Fruit fly (Drosophila melanogaster) whole organism, embryonic: ENCODE measurements around the gene CG42764.

Experiments used
- CG10147 ChIP-seq: fragments of 200-800 bp; sonication (Bioruptor generic); optimal IDR thresholded peaks from 2 replicates; lab custom pipeline; 2019; ENCODE audit warnings: missing biosample characterization, mild to moderate bottlenecking, missing genetic modification characterization, moderate library complexity
- CG11560 ChIP-seq: fragments of 200-800 bp; sonication (Bioruptor generic); IDR thresholded peaks from 3 replicates; pipeline ENCODE4 v1.3.6; 2022; ENCODE audit warnings: missing biosample characterization, missing genetic modification characterization
- CG12391 ChIP-seq: fragments of 200-800 bp; sonication (Bioruptor generic); optimal IDR thresholded peaks from 3 replicates; lab custom pipeline; 2018; ENCODE audit warnings: missing biosample characterization, mild to moderate bottlenecking, missing genetic modification characterization, moderate library complexity
- CG13424 ChIP-seq: fragments of 200-800 bp; sonication (Bioruptor generic); optimal IDR thresholded peaks from 2 replicates; lab custom pipeline; 2019; ENCODE audit warnings: missing biosample characterization, mild to moderate bottlenecking, missing genetic modification characterization, moderate library complexity
- CG13775 ChIP-seq: fragments of 200-800 bp; sonication (Bioruptor generic); optimal IDR thresholded peaks from 3 replicates; lab custom pipeline; 2017; ENCODE audit warnings: missing biosample characterization, mild to moderate bottlenecking, missing genetic modification characterization
- CG13894 ChIP-seq: fragments of 200-800 bp; sonication (Bioruptor generic); optimal IDR thresholded peaks from 3 replicates; lab custom pipeline; 2018; ENCODE audit warnings: missing biosample characterization, mild to moderate bottlenecking, missing genetic modification characterization, moderate library complexity
- CG14014 ChIP-seq: fragments of 200-800 bp; sonication (Bioruptor generic); IDR thresholded peaks from 2 replicates; pipeline ENCODE4 v1.3.6; 2022; ENCODE audit warnings: missing biosample characterization, missing genetic modification characterization
- CG14667 ChIP-seq: fragments of 200-800 bp; sonication (Bioruptor generic); IDR thresholded peaks from 2 replicates; pipeline ENCODE4 v1.3.6; 2022; ENCODE audit warnings: missing biosample characterization, missing genetic modification characterization
- CG14710 ChIP-seq: fragments of 200-800 bp; sonication (Bioruptor generic); optimal IDR thresholded peaks from 3 replicates; lab custom pipeline; 2019; ENCODE audit warnings: missing biosample characterization, mild to moderate bottlenecking, missing genetic modification characterization, moderate library complexity
- CG15514 ChIP-seq: fragments of 200-800 bp; sonication (Bioruptor generic); optimal IDR thresholded peaks from 3 replicates; lab custom pipeline; 2017; ENCODE audit warnings: missing biosample characterization, missing genetic modification characterization, mild to moderate bottlenecking, moderate library complexity, missing genetic modification reagents
- CG16779 ChIP-seq: fragments of 200-800 bp; sonication (Bioruptor generic); IDR thresholded peaks from 2 replicates; pipeline ENCODE4 v1.3.6; 2022; ENCODE audit warnings: missing biosample characterization, missing genetic modification characterization
- CG17359 ChIP-seq: fragments of 200-800 bp; sonication (Bioruptor generic); optimal IDR thresholded peaks from 3 replicates; lab custom pipeline; 2018; ENCODE audit warnings: missing biosample characterization, mild to moderate bottlenecking, missing genetic modification characterization, moderate library complexity
- CG17612 ChIP-seq: fragments of 200-800 bp; sonication (Bioruptor generic); IDR thresholded peaks from 2 replicates; pipeline ENCODE4 v1.3.6; 2022; ENCODE audit warnings: missing biosample characterization, missing genetic modification characterization
- CG1792 ChIP-seq: fragments of 200-800 bp; sonication (Bioruptor generic); optimal IDR thresholded peaks from 2 replicates; lab custom pipeline; 2016; ENCODE audit warnings: missing biosample characterization, missing genetic modification characterization
- CG18764 ChIP-seq: fragments of 200-800 bp; sonication (Bioruptor generic); optimal IDR thresholded peaks from 3 replicates; lab custom pipeline; 2016; ENCODE audit warnings: missing biosample characterization, missing genetic modification characterization
- CG2678 ChIP-seq: fragments of 200-800 bp; sonication (Bioruptor generic); optimal IDR thresholded peaks from 3 replicates; lab custom pipeline; 2019; ENCODE audit warnings: missing biosample characterization, mild to moderate bottlenecking, missing genetic modification characterization, moderate library complexity
- CG2875 ChIP-seq: fragments of 200-800 bp; sonication (Bioruptor generic); optimal IDR thresholded peaks from 2 replicates; lab custom pipeline; 2017; ENCODE audit warnings: missing biosample characterization, mild to moderate bottlenecking, missing genetic modification characterization, missing genetic modification reagents
- CG3281 ChIP-seq: fragments of 200-800 bp; sonication (Bioruptor generic); optimal IDR thresholded peaks from 3 replicates; lab custom pipeline; 2017; ENCODE audit warnings: missing biosample characterization, mild to moderate bottlenecking, missing genetic modification characterization
- CG42726 ChIP-seq: fragments of 200-800 bp; sonication (Bioruptor generic); IDR thresholded peaks from 2 replicates; pipeline ENCODE4 v1.3.6; 2022; ENCODE audit warnings: missing biosample characterization, missing genetic modification characterization; ENCODE audit not compliant: partially characterized antibody
- CG4282 ChIP-seq: fragments of 200-800 bp; sonication (Bioruptor generic); optimal IDR thresholded peaks from 2 replicates; lab custom pipeline; 2016; ENCODE audit warnings: missing biosample characterization, missing genetic modification characterization
- CG4707 ChIP-seq: fragments of 200-800 bp; sonication (Bioruptor generic); optimal IDR thresholded peaks from 2 replicates; lab custom pipeline; 2018; ENCODE audit warnings: missing biosample characterization, mild to moderate bottlenecking, missing genetic modification characterization, moderate library complexity
- CG6683 ChIP-seq: fragments of 200-800 bp; sonication (Bioruptor generic); optimal IDR thresholded peaks from 2 replicates; lab custom pipeline; 2017; ENCODE audit warnings: missing biosample characterization, mild to moderate bottlenecking, missing genetic modification characterization, missing genetic modification reagents
- CG6689 ChIP-seq: fragments of 200-800 bp; sonication (Bioruptor generic); IDR thresholded peaks from 2 replicates; pipeline ENCODE4 v1.3.6; 2022; ENCODE audit warnings: missing biosample characterization, missing genetic modification characterization
- CG6791 ChIP-seq: fragments of 200-800 bp; sonication (Bioruptor generic); IDR thresholded peaks from 3 replicates; pipeline ENCODE4 v1.3.6; 2022; ENCODE audit warnings: missing biosample characterization, missing genetic modification characterization; ENCODE audit not compliant: partially characterized antibody
- CG7556 ChIP-seq: fragments of 200-800 bp; sonication (Bioruptor generic); optimal IDR thresholded peaks from 2 replicates; lab custom pipeline; 2017; ENCODE audit warnings: missing biosample characterization, mild to moderate bottlenecking, missing genetic modification characterization
- CG8388 ChIP-seq: fragments of 200-800 bp; sonication (Bioruptor generic); optimal IDR thresholded peaks from 2 replicates; lab custom pipeline; 2019; ENCODE audit warnings: missing biosample characterization, mild to moderate bottlenecking, missing genetic modification characterization, moderate library complexity
- Camta ChIP-seq: fragments of 200-800 bp; sonication (Bioruptor generic); optimal IDR thresholded peaks from 2 replicates; lab custom pipeline; 2016; ENCODE audit warnings: missing biosample characterization, missing genetic modification characterization
- CoRest ChIP-seq: fragments of 200-800 bp; sonication (Bioruptor generic); optimal IDR thresholded peaks from 3 replicates; lab custom pipeline; 2018; ENCODE audit warnings: missing biosample characterization, mild to moderate bottlenecking, missing genetic modification characterization, moderate library complexity
- CrebB ChIP-seq: fragments of 200-800 bp; sonication (Bioruptor generic); optimal IDR thresholded peaks from 3 replicates; lab custom pipeline; 2018; ENCODE audit warnings: missing biosample characterization, mild to moderate bottlenecking, missing genetic modification characterization
- Dek ChIP-seq: fragments of 200-800 bp; sonication (Bioruptor generic); optimal IDR thresholded peaks from 3 replicates; lab custom pipeline; 2019; ENCODE audit warnings: missing biosample characterization, mild to moderate bottlenecking, missing genetic modification characterization, moderate library complexity
- Med ChIP-seq: fragments of 200-800 bp; sonication (Bioruptor generic); peaks from one replicate; lab custom pipeline; 2016; ENCODE audit warnings: missing biosample characterization, missing genetic modification characterization, mild to moderate bottlenecking, inconsistent platforms, moderate library complexity
- NC2α ChIP-seq: fragments of 200-800 bp; sonication (Bioruptor generic); optimal IDR thresholded peaks from 2 replicates; lab custom pipeline; 2016; ENCODE audit warnings: missing biosample characterization, missing genetic modification characterization
- PHDP ChIP-seq: fragments of 200-800 bp; sonication (Bioruptor generic); optimal IDR thresholded peaks from 3 replicates; lab custom pipeline; 2018; ENCODE audit warnings: missing biosample characterization, mild to moderate bottlenecking, missing genetic modification characterization, moderate library complexity
- Sox102F ChIP-seq: fragments of 200-800 bp; sonication (Bioruptor generic); optimal IDR thresholded peaks from 2 replicates; lab custom pipeline; 2018; ENCODE audit warnings: missing biosample characterization, mild to moderate bottlenecking, missing genetic modification characterization, moderate library complexity
- Ssrp ChIP-seq: fragments of 200-800 bp; sonication (Bioruptor generic); optimal IDR thresholded peaks from 2 replicates; lab custom pipeline; 2018; ENCODE audit warnings: missing biosample characterization, mild to moderate bottlenecking, missing genetic modification characterization, moderate library complexity
- YL-1 ChIP-seq: fragments of 200-800 bp; sonication (Bioruptor generic); optimal IDR thresholded peaks from 3 replicates; lab custom pipeline; 2017; ENCODE audit warnings: missing biosample characterization, mild to moderate bottlenecking, missing genetic modification characterization
- ash1 ChIP-seq: fragments of 200-800 bp; sonication (Bioruptor generic); optimal IDR thresholded peaks from 2 replicates; lab custom pipeline; 2018; ENCODE audit warnings: missing biosample characterization, mild to moderate bottlenecking, missing genetic modification characterization
- bcd ChIP-seq: fragments of 200-800 bp; sonication (Bioruptor generic); optimal IDR thresholded peaks from 2 replicates; lab custom pipeline; 2017; ENCODE audit warnings: missing biosample characterization, mild to moderate bottlenecking, missing genetic modification characterization
- caup ChIP-seq: fragments of 200-800 bp; sonication (Bioruptor generic); optimal IDR thresholded peaks from 3 replicates; lab custom pipeline; 2017; ENCODE audit warnings: missing biosample characterization, mild to moderate bottlenecking, missing genetic modification characterization, moderate library complexity; ENCODE audit not compliant: severe bottlenecking
- gem ChIP-seq: fragments of 200-800 bp; sonication (Bioruptor generic); optimal IDR thresholded peaks from 2 replicates; lab custom pipeline; 2019; ENCODE audit warnings: missing biosample characterization, mild to moderate bottlenecking, missing genetic modification characterization, moderate library complexity
- insv ChIP-seq, 2 experiments: fragments of 200-800 bp; sonication (Bioruptor generic); optimal IDR thresholded peaks; 3 replicates each; lab custom pipeline; 2016 to 2018; ENCODE audit warnings: missing biosample characterization in 2 of 2, missing genetic modification characterization in 2 of 2
- inv ChIP-seq: fragments of 200-800 bp; sonication (Bioruptor generic); IDR thresholded peaks from 2 replicates; pipeline ENCODE4 v1.3.6; 2022; ENCODE audit warnings: missing biosample characterization, missing genetic modification characterization; ENCODE audit not compliant: partially characterized antibody
- otp ChIP-seq: fragments of 200-800 bp; sonication (Bioruptor generic); IDR thresholded peaks from 3 replicates; pipeline ENCODE4, ENCODE4 v1.3.6; 2022; ENCODE audit warnings: missing biosample characterization, missing genetic modification characterization
- phol ChIP-seq: fragments of 200-800 bp; sonication (Bioruptor generic); optimal IDR thresholded peaks from 3 replicates; lab custom pipeline; 2018; ENCODE audit warnings: missing biosample characterization, mild to moderate bottlenecking, missing genetic modification characterization, moderate library complexity
- ranshi ChIP-seq: fragments of 200-800 bp; sonication (Bioruptor generic); IDR thresholded peaks from 2 replicates; pipeline ENCODE4 v1.3.6; 2022; ENCODE audit warnings: missing biosample characterization, missing genetic modification characterization
- repo ChIP-seq: fragments of 200-800 bp; sonication (Bioruptor generic); optimal IDR thresholded peaks from 2 replicates; lab custom pipeline; 2016; ENCODE audit warnings: missing biosample characterization, missing genetic modification characterization
- ro ChIP-seq: fragments of 200-800 bp; sonication (Bioruptor generic); IDR thresholded peaks from 2 replicates; pipeline ENCODE4 v1.3.6; 2022; ENCODE audit warnings: missing biosample characterization, missing genetic modification characterization
- slbo ChIP-seq: fragments of 200-800 bp; sonication (Bioruptor generic); IDR thresholded peaks from 2 replicates; pipeline ENCODE4 v1.3.6; 2022; ENCODE audit warnings: missing biosample characterization, missing genetic modification characterization
- stwl ChIP-seq: fragments of 200-800 bp; sonication (Bioruptor generic); optimal IDR thresholded peaks from 3 replicates; lab custom pipeline; 2018; ENCODE audit warnings: missing biosample characterization, mild to moderate bottlenecking, missing genetic modification characterization, moderate library complexity

Gene CG42764

DNA sequence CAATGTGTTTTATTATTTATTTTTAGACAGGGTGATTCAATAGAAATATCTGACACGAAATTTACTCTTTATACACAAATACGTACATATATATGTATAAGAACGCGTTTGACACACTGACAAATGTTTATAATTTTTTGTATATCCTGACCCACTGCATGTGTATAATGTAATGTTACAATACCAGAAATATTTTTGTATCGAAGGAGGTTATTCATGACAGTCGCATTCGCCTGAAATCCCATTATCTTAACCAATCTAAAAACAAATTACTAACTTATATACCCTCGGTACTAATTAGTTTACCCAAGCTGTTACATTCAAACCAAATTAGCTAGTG is 28.4 kb upstream of the CG42764 start (continued):
- peak; percentile 39 for TF ChIP-seq Sox102F (GFP tag; lab: Kevin White, UChicago)
- no peak for TF ChIP-seq CG17612
- TF ChIP-seq slbo, result peak; percentile 56
- peak; percentile 3 for TF ChIP-seq CG17359 (tag; lab: Kevin White, UChicago)
- TF ChIP-seq PHDP, result peak; percentile 48
- peak; percentile 64 for TF ChIP-seq Med
- TF ChIP-seq otp, result no peak
- peak; percentile 63 for TF ChIP-seq CG2678
- TF ChIP-seq gem (tag; lab: Kevin White, UChicago), result peak; percentile 65
- TF ChIP-seq CG7556 (GFP tag; lab: Kevin White, UChicago), result peak; percentile 7
- peak; percentile 62 for TF ChIP-seq CoRest (tag; lab: Kevin White, UChicago)
- TF ChIP-seq Camta (GFP tag; lab: Kevin White, UChicago), result peak; percentile 22
- peak; percentile 4 for TF ChIP-seq Ssrp
- TF ChIP-seq CG8388 (GFP tag; lab: Kevin White, UChicago), result no peak
- TF ChIP-seq CG12391 (tag; lab: Kevin White, UChicago), result peak; percentile 29
- TF ChIP-seq Dek (tag; lab: Kevin White, UChicago), result peak; percentile 30
- 0 out of 2 replicates have a peak, but pooled peaks have one; percentile 24 for TF ChIP-seq CG6689 (GFP tag; lab: Robert Waterston, UW)
- TF ChIP-seq CG10147 (GFP tag; lab: Kevin White, UChicago), result peak; percentile 4
- peak; percentile 62 for TF ChIP-seq CG3281 (GFP tag; lab: Kevin White, UChicago)
- peak; percentile 3 for TF ChIP-seq CG13424
- TF ChIP-seq CG6683 (GFP tag; lab: Kevin White, UChicago), result no peak
- TF ChIP-seq CG1792 (GFP tag; lab: Kevin White, UChicago), result no peak
- peak; percentile 22 for TF ChIP-seq caup (GFP tag; lab: Kevin White, UChicago)
- TF ChIP-seq phol (tag; lab: Kevin White, UChicago), result peak; percentile 21
- no peak for TF ChIP-seq CG4282 (GFP tag; lab: Kevin White, UChicago)
- no peak for TF ChIP-seq CG42726 (GFP tag; lab: Robert Waterston, UW)
- peak; percentile 38 for TF ChIP-seq bcd
- TF ChIP-seq CrebB (tag; lab: Kevin White, UChicago), result no peak
- peak; percentile 12 for TF ChIP-seq stwl (tag; lab: Kevin White, UChicago)
- TF ChIP-seq insv (GFP tag; optimal IDR thresholded peaks at IDR 0.05; lab: Kevin White, UChicago), result no peak
- TF ChIP-seq CG13775 (GFP tag; lab: Kevin White, UChicago), result peak; percentile 8

dm6 chr3L:20493417-20494261 is 27.8 kb upstream of the CG42764 start:
- TF ChIP-seq CG14667 (GFP tag; lab: Robert Waterston, UW) (no peak; the same call in 1 of the 2 replicates), CG13894 (no peak), NC2α (GFP tag; lab: Kevin White, UChicago) (no peak), CG18764 (GFP tag; lab: Kevin White, UChicago) (peak; percentile 2), YL-1 (GFP tag; lab: Kevin White, UChicago) (no peak), CG2875 (GFP tag; lab: Kevin White, UChicago) (no peak), CG11560 (tag; lab: Robert Waterston, UW) (no peak), CG15514 (GFP tag; lab: Kevin White, UChicago) (peak; percentile 56), CG14014 (GFP tag; lab: Robert Waterston, UW) (peak; percentile 76), inv (GFP tag; lab: Robert Waterston, UW) (no peak), CG16779 (GFP tag; lab: Robert Waterston, UW) (no peak), repo (GFP tag; lab: Kevin White, UChicago) (no peak), CG14710 (no peak), ranshi (GFP tag; lab: Robert Waterston, UW) (peak; percentile 48; the same call in 1 of the 2 replicates), CG6791 (GFP tag; lab: Robert Waterston, UW) (no peak), CG4707 (GFP tag; lab: Kevin White, UChicago) (no peak), ro (no peak), ash1 (GFP tag; lab: Kevin White, UChicago) (no peak)
